Worm (Caenorhabditis elegans): ENCODE measurements around the gene K07H8.12.
A peak's percentile ranks its signal among the peaks of the same experiment; 100 is the strongest.

Gene K07H8.12

DNA sequence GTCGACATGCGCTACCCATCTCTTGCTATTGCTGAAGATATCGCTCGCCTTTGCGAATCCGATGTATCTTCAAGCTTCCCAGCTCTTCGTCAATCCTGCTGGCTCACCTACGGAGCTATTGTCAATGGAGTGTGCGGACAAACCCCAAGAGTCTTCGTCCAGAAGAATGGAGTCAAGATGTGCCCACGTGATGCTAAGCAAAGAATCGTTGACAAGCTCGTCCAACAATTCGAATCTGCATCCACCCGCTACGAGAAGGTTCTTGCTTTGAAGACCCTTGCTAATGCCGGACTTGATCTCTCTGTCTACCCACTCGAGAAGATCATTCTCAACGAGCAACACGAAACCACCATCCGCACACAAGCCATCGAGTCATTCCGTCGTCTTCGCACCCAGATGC is 13.8 kb downstream of the K07H8.12 start:
- TF ChIP-seq sox-2 (GFP tag; IDR thresholded peaks at IDR 0.05) (no peak), zip-5 (tag; optimal IDR thresholded peaks at IDR 0.05) (no peak), hlh-30 (tag; optimal IDR thresholded peaks at IDR 0.05; ENCODE audit: insufficient read depth) (no peak), ztf-16 (tag; optimal IDR thresholded peaks at IDR 0.05) (no peak), ahr-1 (tag; optimal IDR thresholded peaks at IDR 0.05) (no peak), unc-55 (GFP tag; optimal IDR thresholded peaks at IDR 0.05) (no peak), mec-3 (tag; optimal IDR thresholded peaks at IDR 0.05; ENCODE audit: borderline replicate concordance) (no peak), lin-11 (tag; optimal IDR thresholded peaks at IDR 0.05) (no peak), C08G9.2 (tag; optimal IDR thresholded peaks at IDR 0.05) (no peak), pros-1 (tag; optimal IDR thresholded peaks at IDR 0.05) (no peak)

DNA sequence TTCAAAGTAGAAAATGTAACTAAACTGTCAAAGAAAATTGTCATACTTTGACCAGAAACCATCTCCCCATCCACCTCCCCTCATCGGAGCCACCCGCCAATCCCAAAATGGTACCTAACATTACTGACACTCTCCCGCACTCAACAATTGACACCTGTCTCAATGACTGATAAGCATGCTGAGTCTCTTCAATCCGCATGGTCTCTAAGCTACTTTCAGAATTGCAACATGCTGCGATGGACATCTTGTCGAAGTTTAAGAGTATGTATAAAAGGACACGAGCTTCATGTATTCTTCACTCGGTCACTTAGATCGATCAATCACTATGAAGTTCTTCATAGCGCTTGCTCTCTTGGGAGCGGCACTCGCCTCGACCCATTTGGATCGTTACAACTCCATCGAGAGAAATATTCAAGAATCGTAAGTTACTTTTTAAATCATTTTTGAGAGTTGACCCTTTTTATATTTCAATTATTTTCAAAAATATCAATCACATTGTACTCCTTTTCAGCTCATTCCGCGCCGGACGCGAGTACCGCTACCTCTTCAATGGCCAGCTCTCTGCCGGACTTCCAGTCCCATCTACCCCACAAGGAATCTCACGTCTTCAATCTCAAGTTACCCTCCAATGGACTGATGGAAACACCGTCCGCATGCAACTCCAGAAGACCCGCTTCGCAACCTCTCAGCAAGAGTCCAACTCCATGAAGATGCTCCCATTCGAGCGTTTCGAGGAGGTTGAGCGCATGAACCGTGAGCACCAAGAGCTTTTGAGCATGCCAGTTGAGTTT is 15.5 kb downstream of the K07H8.12 start, which contains the start of gene vit-6:
TSS of gene vit-6 (plus strand) at position 310 of the 791 bp plus-strand sequence.
- TF ChIP-seq pros-1 (tag; optimal IDR thresholded peaks at IDR 0.05) (no peak), pax-1 (tag; optimal IDR thresholded peaks at IDR 0.05) (no peak), dmd-4 (tag; optimal IDR thresholded peaks at IDR 0.05; ENCODE audit: borderline replicate concordance) (no peak)

DNA sequence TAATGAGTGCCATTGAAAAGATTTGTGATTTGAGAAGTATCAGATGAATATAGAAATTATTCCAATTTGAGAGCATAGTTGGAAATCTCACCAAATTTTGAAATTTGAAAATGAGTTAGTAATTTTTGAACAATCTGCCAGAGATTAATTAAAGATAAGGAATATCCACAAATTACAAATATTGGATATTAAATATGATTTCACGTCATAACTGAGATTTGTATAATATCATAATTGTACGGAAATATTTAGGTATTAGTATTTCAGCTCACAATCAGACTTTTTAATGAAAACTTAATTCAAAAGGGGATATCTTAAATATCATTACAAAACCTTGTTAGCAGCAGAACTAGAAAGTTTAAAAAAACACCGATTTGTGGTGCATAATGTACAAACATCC is 16.6 kb downstream of the K07H8.12 start, which contains the start of gene K07H8.7:
TSS of gene K07H8.7 (minus strand) at position 101 of the 400 bp plus-strand sequence.
- TF ChIP-seq tbx-7 (tag; optimal IDR thresholded peaks at IDR 0.05) (no peak), pax-1 (tag; optimal IDR thresholded peaks at IDR 0.05) (no peak), sox-4 (tag; optimal IDR thresholded peaks at IDR 0.05) (no peak), ttx-3 (tag; optimal IDR thresholded peaks at IDR 0.05) (no peak), elt-4 (tag; optimal IDR thresholded peaks at IDR 0.05) (no peak), npax-4 (tag; optimal IDR thresholded peaks at IDR 0.05) (no peak), ref-2 (tag; optimal IDR thresholded peaks at IDR 0.05) (no peak), elt-2 (tag; optimal IDR thresholded peaks at IDR 0.05) (no peak), mec-3 (tag; optimal IDR thresholded peaks at IDR 0.05; ENCODE audit: borderline replicate concordance) (no peak)

DNA sequence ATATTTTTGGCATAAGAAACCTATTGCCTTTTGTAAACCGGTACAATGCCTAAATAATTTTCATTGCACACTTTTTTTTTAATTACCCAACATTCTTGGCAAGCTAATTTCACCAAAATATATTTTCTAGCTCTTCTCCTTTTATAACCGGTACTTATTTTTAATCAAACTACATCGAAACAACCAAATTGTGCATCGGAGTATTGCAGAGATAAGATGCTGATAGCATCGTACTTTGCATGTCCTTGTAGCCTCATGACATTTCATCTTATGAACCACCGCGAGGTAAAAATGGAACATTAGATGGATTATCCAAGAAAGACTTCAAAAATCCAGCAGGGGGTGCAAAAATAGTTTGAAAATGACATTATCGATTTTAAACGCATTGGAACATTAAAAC is 21.3 kb downstream of the K07H8.12 start:
- TF ChIP-seq K09A11.1 (tag; optimal IDR thresholded peaks at IDR 0.05; ENCODE audit: insufficient read depth) (no peak), odd-2 (tag; optimal IDR thresholded peaks at IDR 0.05) (no peak), F13H6.1 (tag; optimal IDR thresholded peaks at IDR 0.05) (no peak), sdc-2 (tag; optimal IDR thresholded peaks at IDR 0.05) (no peak), ref-2 (tag; optimal IDR thresholded peaks at IDR 0.05) (no peak), ztf-16 (tag; optimal IDR thresholded peaks at IDR 0.05) (no peak)

DNA sequence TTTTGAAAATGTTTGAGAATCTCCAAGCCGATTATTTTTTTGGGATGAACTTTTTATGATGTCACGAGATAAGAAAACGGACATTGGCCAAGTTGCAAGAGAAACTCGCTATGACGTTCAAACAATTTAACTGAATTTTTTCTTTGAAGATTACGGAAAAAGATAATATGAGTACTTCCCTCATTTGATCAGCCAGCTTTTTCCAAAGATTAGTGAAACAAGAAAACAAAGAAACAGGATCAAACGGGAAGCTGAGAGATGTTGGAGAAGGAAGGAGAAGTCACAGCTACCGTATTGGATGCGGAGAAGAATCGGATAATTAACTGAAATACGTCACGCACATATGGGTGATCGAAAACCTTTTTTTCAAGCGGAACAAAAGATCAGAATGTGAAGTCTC is 22.3 kb downstream of the K07H8.12 start:
- TF ChIP-seq fkh-6 (tag; optimal IDR thresholded peaks at IDR 0.05) = no peak
- no peak for TF ChIP-seq unc-42 (tag; optimal IDR thresholded peaks at IDR 0.05)
- TF ChIP-seq dve-1 (tag; optimal IDR thresholded peaks at IDR 0.05) = no peak
- no peak for TF ChIP-seq npax-4 (tag; optimal IDR thresholded peaks at IDR 0.05)

DNA sequence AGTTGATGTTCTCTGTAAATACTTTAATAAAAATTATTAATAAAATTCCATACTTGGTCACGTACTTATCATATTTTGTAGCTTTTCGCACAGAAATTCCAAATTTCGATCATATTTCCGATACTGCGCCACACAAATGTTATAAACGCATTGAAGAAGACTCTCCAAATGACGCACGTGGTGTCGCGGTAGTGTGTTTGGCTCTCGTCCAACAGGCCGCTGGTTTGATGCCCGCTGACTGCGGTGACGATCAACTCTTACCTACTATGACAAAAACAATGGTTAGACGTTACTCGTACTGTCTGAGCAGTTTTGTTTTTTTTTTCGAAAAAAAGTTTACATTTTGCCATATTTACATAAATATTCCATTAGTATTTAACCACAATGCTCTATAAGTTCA is 23.7 kb downstream of the K07H8.12 start:
- peak; percentile 93 for TF ChIP-seq T23F11.4 (GFP tag; optimal IDR thresholded peaks at IDR 0.05)
- peak; percentile 93 for TF ChIP-seq ceh-9 (tag; optimal IDR thresholded peaks at IDR 0.05)
- peak; percentile 90 for TF ChIP-seq syd-9 (tag; optimal IDR thresholded peaks at IDR 0.05)
- TF ChIP-seq pha-2 (tag; optimal IDR thresholded peaks at IDR 0.05) = peak; percentile 95
- peak; percentile 83 for TF ChIP-seq rnt-1 (tag; optimal IDR thresholded peaks at IDR 0.05)
- no peak for TF ChIP-seq elt-4 (tag; optimal IDR thresholded peaks at IDR 0.05)
- TF ChIP-seq ceh-31 (tag; optimal IDR thresholded peaks at IDR 0.05) = peak; percentile 73
- TF ChIP-seq C08G9.2 (tag; optimal IDR thresholded peaks at IDR 0.05) = peak; percentile 82
- peak; percentile 96 for TF ChIP-seq hlh-6 (tag; optimal IDR thresholded peaks at IDR 0.05)
- peak; percentile 98 for TF ChIP-seq elt-2 (tag; optimal IDR thresholded peaks at IDR 0.05)
- TF ChIP-seq pat-9 (tag; optimal IDR thresholded peaks at IDR 0.05) = peak; percentile 95
- peak; percentile 43 for TF ChIP-seq ets-4 (tag; optimal IDR thresholded peaks at IDR 0.05)
- TF ChIP-seq K09A11.1 (tag; optimal IDR thresholded peaks at IDR 0.05; ENCODE audit: insufficient read depth) = peak; percentile 90
- peak; percentile 93 for TF ChIP-seq tbx-2 (tag; optimal IDR thresholded peaks at IDR 0.05)
- TF ChIP-seq ceh-18 (tag; optimal IDR thresholded peaks at IDR 0.05) = peak; percentile 77
- peak; percentile 89 for TF ChIP-seq ceh-14 (tag; optimal IDR thresholded peaks at IDR 0.05)
- TF ChIP-seq mec-3 (tag; optimal IDR thresholded peaks at IDR 0.05; ENCODE audit: borderline replicate concordance) = peak; percentile 47
- peak; percentile 82 for TF ChIP-seq ahr-1 (tag; optimal IDR thresholded peaks at IDR 0.05)
- TF ChIP-seq pha-4 (tag; optimal IDR thresholded peaks at IDR 0.05) = no peak
- TF ChIP-seq ceh-30 (tag; optimal IDR thresholded peaks at IDR 0.05) = peak; percentile 53
- TF ChIP-seq unc-86 (tag; optimal IDR thresholded peaks at IDR 0.05) = peak; percentile 95

All from whole organism, late embryonic.